Fruit fly (Drosophila melanogaster): Measurements from ENCODE around the gene Uxs.

Gene Uxs

dm6 chr3L:8186627-8187396, 6.1 kb downstream of the Uxs start, which contains the start of the genes ERR and Atg18a (continued):
- peak; percentile 44 for TF ChIP-seq Spps (tag; optimal IDR thresholded peaks at IDR 0.05)
- peak; percentile 77 for TF ChIP-seq CG13123 (GFP tag; optimal IDR thresholded peaks at IDR 0.05)
- TF ChIP-seq CG14965 (GFP tag; optimal IDR thresholded peaks at IDR 0.05; ENCODE audit: borderline replicate concordance), result no peak
- TF ChIP-seq Antp (GFP tag; optimal IDR thresholded peaks at IDR 0.05), result peak; percentile 85
- TF ChIP-seq Hr51 (GFP tag; optimal IDR thresholded peaks at IDR 0.05), result peak; percentile 72 to 79
- peak; percentile 76 for TF ChIP-seq Bdp1 (GFP tag; optimal IDR thresholded peaks at IDR 0.05)
- TF ChIP-seq CG7963 (GFP tag; IDR thresholded peaks at IDR 0.05; ENCODE audit: partially characterized antibody), result peak; percentile 34; the same call in 1 of the 3 replicates
- TF ChIP-seq CG12236 (GFP tag; optimal IDR thresholded peaks at IDR 0.05), result peak; percentile 25
- peak; percentile 57 for TF ChIP-seq Hey (tag; optimal IDR thresholded peaks at IDR 0.05)
- TF ChIP-seq croc (GFP tag; conservative IDR thresholded peaks at IDR 0.05), result peak; percentile 85
- TF ChIP-seq Myb (GFP tag; optimal IDR thresholded peaks at IDR 0.05), result peak; percentile 51
- TF ChIP-seq CG4424 (GFP tag; optimal IDR thresholded peaks at IDR 0.05), result peak; percentile 79
- peak; percentile 80 for TF ChIP-seq Oli (tag; optimal IDR thresholded peaks at IDR 0.05)
- TF ChIP-seq eve (GFP tag; optimal IDR thresholded peaks at IDR 0.05), result no peak
- TF ChIP-seq CG7372 (GFP tag; IDR thresholded peaks at IDR 0.05), result peak; percentile 89
- peak; percentile 74 for TF ChIP-seq YL-1 (GFP tag; optimal IDR thresholded peaks at IDR 0.05)
- TF ChIP-seq Xbp1 (GFP tag; optimal IDR thresholded peaks at IDR 0.05), result peak; percentile 92
- TF ChIP-seq Dref (GFP tag; IDR thresholded peaks at IDR 0.05), result peak; percentile 48; the same call in 1 of the 2 replicates
- peak; percentile 64 for TF ChIP-seq CG18764 (GFP tag; optimal IDR thresholded peaks at IDR 0.05)
- peak; percentile 61 for TF ChIP-seq Dip2 (GFP tag; IDR thresholded peaks at IDR 0.05)
- peak; percentile 99 for TF ChIP-seq CG2116 (GFP tag; optimal IDR thresholded peaks at IDR 0.05)
- TF ChIP-seq bcd (GFP tag; optimal IDR thresholded peaks at IDR 0.05), result peak; percentile 88
- TF ChIP-seq chm (GFP tag; IDR thresholded peaks at IDR 0.05), result peak; percentile 50
- TF ChIP-seq Scr (GFP tag; IDR thresholded peaks at IDR 0.05; ENCODE audit: partially characterized antibody), result peak; percentile 73
- peak; percentile 77 for TF ChIP-seq fd96Cb (tag; optimal IDR thresholded peaks at IDR 0.05)
- peak; percentile 56 for TF ChIP-seq Camta (GFP tag; optimal IDR thresholded peaks at IDR 0.05)
- peak; percentile 71 for TF ChIP-seq CG8388 (GFP tag; optimal IDR thresholded peaks at IDR 0.05)
- peak; percentile 83 for TF ChIP-seq wor (GFP tag; IDR thresholded peaks at IDR 0.05)
- peak; percentile 19; the same call in 1 of the 3 replicates for TF ChIP-seq C15 (GFP tag; IDR thresholded peaks at IDR 0.05)
- peak; percentile 83 for TF ChIP-seq lab (GFP tag; optimal IDR thresholded peaks at IDR 0.05)
- peak; percentile 27 for TF ChIP-seq Dp (GFP tag; optimal IDR thresholded peaks at IDR 0.05)
- TF ChIP-seq CG11247 (GFP tag; IDR thresholded peaks at IDR 0.05), result peak; percentile 80
- TF ChIP-seq ems (GFP tag; optimal IDR thresholded peaks at IDR 0.05), result peak; percentile 76
- no peak for TF ChIP-seq CG4707 (GFP tag; optimal IDR thresholded peaks at IDR 0.05)
- peak; percentile 83 for TF ChIP-seq cas (GFP tag; IDR thresholded peaks at IDR 0.05)
- TF ChIP-seq Hmx (GFP tag; optimal IDR thresholded peaks at IDR 0.05), result peak; percentile 17
- no peak for TF ChIP-seq dati (GFP tag; IDR thresholded peaks at IDR 0.05)
- TF ChIP-seq CG5245 (GFP tag; optimal IDR thresholded peaks at IDR 0.05), result peak; percentile 82
- peak; percentile 93 for TF ChIP-seq CG3847 (GFP tag; IDR thresholded peaks at IDR 0.05)
- TF ChIP-seq Nf-YA (GFP tag; IDR thresholded peaks at IDR 0.05), result no peak
- peak; percentile 92 for TF ChIP-seq lilli (GFP tag; optimal IDR thresholded peaks at IDR 0.05)
- TF ChIP-seq CG11085 (GFP tag; IDR thresholded peaks at IDR 0.05), result peak; percentile 88
- TF ChIP-seq D19B (GFP tag; optimal IDR thresholded peaks at IDR 0.05), result peak; percentile 60
- peak; percentile 49; the same call in 1 of the 2 replicates for TF ChIP-seq GATAe (GFP tag; conservative IDR thresholded peaks at IDR 0.05)
- TF ChIP-seq lmd (GFP tag; IDR thresholded peaks at IDR 0.05), result peak; percentile 92
- TF ChIP-seq CG1647 (GFP tag; optimal IDR thresholded peaks at IDR 0.05), result peak; percentile 61
- no peak for TF ChIP-seq pfk (GFP tag; optimal IDR thresholded peaks at IDR 0.05)
- TF ChIP-seq tgo (GFP tag; IDR thresholded peaks at IDR 0.05), result peak; percentile 85
- TF ChIP-seq Mes4 (GFP tag; optimal IDR thresholded peaks at IDR 0.05), result no peak
- peak; percentile 88 for TF ChIP-seq Ets97D (GFP tag; optimal IDR thresholded peaks at IDR 0.05)

Data from whole organism, embryonic.